Fruit fly (Drosophila melanogaster) whole organism, embryonic: ENCODE results near the gene Ntf-2r.

Experiments used
- B-H2 ChIP-seq: fragments of 200-800 bp; sonication (Bioruptor generic); optimal IDR thresholded peaks from 2 replicates; lab custom pipeline; 2018; ENCODE audit warnings: missing biosample characterization, mild to moderate bottlenecking, missing genetic modification characterization
- Bteb2 ChIP-seq: fragments of 200-800 bp; sonication (Bioruptor generic); optimal IDR thresholded peaks from 2 replicates; lab custom pipeline; 2016; ENCODE audit warnings: missing biosample characterization, missing genetic modification characterization
- CG1024 ChIP-seq: fragments of 200-800 bp; sonication (Bioruptor generic); IDR thresholded peaks from 2 replicates; pipeline ENCODE4 v1.3.6; 2022; ENCODE audit warnings: missing biosample characterization, missing genetic modification characterization
- CG11504 ChIP-seq: fragments of 200-800 bp; sonication (Bioruptor generic); optimal IDR thresholded peaks from 3 replicates; lab custom pipeline; 2019; ENCODE audit warnings: missing biosample characterization, mild to moderate bottlenecking, missing genetic modification characterization, moderate library complexity
- CG11695 ChIP-seq: fragments of 200-800 bp; sonication (Bioruptor generic); IDR thresholded peaks from 3 replicates; pipeline ENCODE4 v1.3.6; 2022; ENCODE audit warnings: missing biosample characterization, missing genetic modification characterization
- CG1233 ChIP-seq: fragments of 200-800 bp; sonication (Bioruptor generic); optimal IDR thresholded peaks from 4 replicates; lab custom pipeline; 2018; ENCODE audit warnings: missing biosample characterization, mild to moderate bottlenecking, missing genetic modification characterization
- CG15073 ChIP-seq: fragments of 200-800 bp; sonication (Bioruptor generic); optimal IDR thresholded peaks from 2 replicates; lab custom pipeline; 2016; ENCODE audit warnings: missing biosample characterization, missing genetic modification characterization
- CG15269 ChIP-seq: fragments of 200-800 bp; sonication (Bioruptor generic); optimal IDR thresholded peaks from 2 replicates; lab custom pipeline; 2018; ENCODE audit warnings: missing biosample characterization, mild to moderate bottlenecking, missing genetic modification characterization, moderate library complexity
- CG16779 ChIP-seq: fragments of 200-800 bp; sonication (Bioruptor generic); IDR thresholded peaks from 2 replicates; pipeline ENCODE4 v1.3.6; 2022; ENCODE audit warnings: missing biosample characterization, missing genetic modification characterization
- CG17186 ChIP-seq: fragments of 200-800 bp; sonication (Bioruptor generic); optimal IDR thresholded peaks from 3 replicates; lab custom pipeline; 2017; ENCODE audit warnings: missing biosample characterization, missing genetic modification reagents, missing genetic modification characterization
- CG17802 ChIP-seq: fragments of 200-800 bp; sonication (Bioruptor generic); optimal IDR thresholded peaks from 2 replicates; lab custom pipeline; 2018; ENCODE audit warnings: missing biosample characterization, mild to moderate bottlenecking, missing genetic modification characterization, moderate library complexity
- CG2120 ChIP-seq: fragments of 200-800 bp; sonication (Bioruptor generic); optimal IDR thresholded peaks from 3 replicates; lab custom pipeline; 2016; ENCODE audit warnings: missing biosample characterization, missing genetic modification characterization
- CG30403 ChIP-seq: fragments of 200-800 bp; sonication (Bioruptor generic); optimal IDR thresholded peaks from 3 replicates; lab custom pipeline; 2016; ENCODE audit warnings: missing biosample characterization, missing genetic modification characterization
- CG3065 ChIP-seq: fragments of 200-800 bp; sonication (Bioruptor generic); optimal IDR thresholded peaks from 2 replicates; lab custom pipeline; 2016; ENCODE audit warnings: missing biosample characterization, missing genetic modification characterization
- CG3407 ChIP-seq: fragments of 200-800 bp; sonication (Bioruptor generic); optimal IDR thresholded peaks from 2 replicates; lab custom pipeline; 2018; ENCODE audit warnings: missing biosample characterization, mild to moderate bottlenecking, missing genetic modification characterization
- CG34376 ChIP-seq: fragments of 200-800 bp; sonication (Bioruptor generic); optimal IDR thresholded peaks from 2 replicates; lab custom pipeline; 2018; ENCODE audit warnings: missing biosample characterization, mild to moderate bottlenecking, missing genetic modification characterization
- CG5245 ChIP-seq: fragments of 200-800 bp; sonication (Bioruptor generic); optimal IDR thresholded peaks from 3 replicates; lab custom pipeline; 2016; ENCODE audit warnings: missing biosample characterization, missing genetic modification characterization
- CG5953 ChIP-seq: fragments of 200-800 bp; sonication (Bioruptor generic); IDR thresholded peaks from 2 replicates; pipeline ENCODE4 v1.3.6; 2022; ENCODE audit warnings: missing biosample characterization, missing genetic modification characterization
- CG6272 ChIP-seq: fragments of 200-800 bp; sonication (Bioruptor generic); IDR thresholded peaks from 2 replicates; pipeline ENCODE4 v1.3.6; 2022; ENCODE audit warnings: missing biosample characterization, missing genetic modification characterization
- CG6791 ChIP-seq: fragments of 200-800 bp; sonication (Bioruptor generic); IDR thresholded peaks from 3 replicates; pipeline ENCODE4 v1.3.6; 2022; ENCODE audit warnings: missing biosample characterization, missing genetic modification characterization; ENCODE audit not compliant: partially characterized antibody
- CG7556 ChIP-seq: fragments of 200-800 bp; sonication (Bioruptor generic); optimal IDR thresholded peaks from 2 replicates; lab custom pipeline; 2017; ENCODE audit warnings: missing biosample characterization, mild to moderate bottlenecking, missing genetic modification characterization
- CkIIα-i1 ChIP-seq: fragments of 200-800 bp; sonication (Bioruptor generic); IDR thresholded peaks from 2 replicates; pipeline ENCODE4 v1.3.6; 2022; ENCODE audit warnings: missing biosample characterization, missing genetic modification characterization
- Dfd ChIP-seq, 2 experiments: fragments of >200 bp; optimal IDR thresholded peaks; 2 replicates each; lab custom pipeline; 2017; ENCODE audit warnings: missing biosample characterization in 2 of 2, missing genetic modification characterization in 2 of 2
- Doc3 ChIP-seq: fragments of 200-800 bp; sonication (Bioruptor generic); IDR thresholded peaks from 3 replicates; pipeline ENCODE4 v1.3.6; 2022; ENCODE audit warnings: missing biosample characterization, missing genetic modification characterization; ENCODE audit not compliant: partially characterized antibody
- Dref ChIP-seq: fragments of 200-800 bp; sonication (Bioruptor generic); IDR thresholded peaks from 2 replicates; pipeline ENCODE4 v1.3.6; 2022; ENCODE audit warnings: missing biosample characterization, missing genetic modification characterization
- ERR ChIP-seq: fragments of 200-800 bp; sonication (Bioruptor generic); optimal IDR thresholded peaks from 2 replicates; lab custom pipeline; 2016; ENCODE audit warnings: missing biosample characterization, missing genetic modification characterization
- Elba2 ChIP-seq: fragments of 200-800 bp; sonication (Bioruptor generic); optimal IDR thresholded peaks from 3 replicates; lab custom pipeline; 2016; ENCODE audit warnings: missing biosample characterization, missing genetic modification characterization
- Mes4 ChIP-seq: fragments of 200-800 bp; sonication (Bioruptor generic); optimal IDR thresholded peaks from 2 replicates; lab custom pipeline; 2016; ENCODE audit warnings: missing biosample characterization, missing genetic modification characterization
- Oaz ChIP-seq: fragments of 200-800 bp; sonication (Bioruptor generic); IDR thresholded peaks from 2 replicates; pipeline ENCODE4 v1.3.6; 2022; ENCODE audit warnings: missing biosample characterization, missing genetic modification characterization
- Rx ChIP-seq: fragments of 200-800 bp; sonication (Bioruptor generic); IDR thresholded peaks from 2 replicates; pipeline ENCODE4 v1.3.6; 2022; ENCODE audit warnings: missing biosample characterization, missing genetic modification characterization
- Tbp ChIP-seq: fragments of >200 bp; optimal IDR thresholded peaks from 2 replicates; lab custom pipeline; 2018; ENCODE audit warnings: missing biosample characterization, missing genetic modification characterization
- Xbp1 ChIP-seq: fragments of 200-800 bp; sonication (Bioruptor generic); optimal IDR thresholded peaks from 3 replicates; lab custom pipeline; 2016; ENCODE audit warnings: missing biosample characterization, mild to moderate bottlenecking, missing genetic modification characterization
- al ChIP-seq: fragments of 200-800 bp; sonication (Bioruptor generic); IDR thresholded peaks from 2 replicates; pipeline ENCODE4 v1.3.6; 2022; ENCODE audit warnings: missing biosample characterization, missing genetic modification characterization
- cwo ChIP-seq: fragments of 200-800 bp; sonication (Bioruptor generic); optimal IDR thresholded peaks from 3 replicates; lab custom pipeline; 2017; ENCODE audit warnings: missing biosample characterization, missing genetic modification characterization, mild to moderate bottlenecking, moderate library complexity, missing genetic modification reagents
- dan ChIP-seq: fragments of 200-800 bp; sonication (Bioruptor generic); IDR thresholded peaks from 2 replicates; pipeline ENCODE4 v1.3.6; 2022; ENCODE audit warnings: missing biosample characterization, missing genetic modification characterization
- dati ChIP-seq: fragments of 200-800 bp; sonication (Bioruptor generic); IDR thresholded peaks from 2 replicates; pipeline ENCODE4 v1.3.6; 2022; ENCODE audit warnings: missing biosample characterization, missing genetic modification characterization
- fru ChIP-seq: fragments of >200 bp; optimal IDR thresholded peaks from 2 replicates; lab custom pipeline; 2017
- ftz-f1 ChIP-seq: fragments of 200-800 bp; sonication (Bioruptor generic); optimal IDR thresholded peaks from 2 replicates; lab custom pipeline; 2016; ENCODE audit warnings: missing biosample characterization, missing genetic modification characterization
- fu2 ChIP-seq: fragments of 200-800 bp; sonication (Bioruptor generic); optimal IDR thresholded peaks from 2 replicates; lab custom pipeline; 2016; ENCODE audit warnings: missing biosample characterization, missing genetic modification characterization
- gcm2 ChIP-seq: fragments of 200-800 bp; sonication (Bioruptor generic); optimal IDR thresholded peaks from 2 replicates; lab custom pipeline; 2016; ENCODE audit warnings: missing biosample characterization, missing genetic modification characterization
- gem ChIP-seq: fragments of 200-800 bp; sonication (Bioruptor generic); optimal IDR thresholded peaks from 2 replicates; lab custom pipeline; 2019; ENCODE audit warnings: missing biosample characterization, mild to moderate bottlenecking, missing genetic modification characterization, moderate library complexity
- gfzf ChIP-seq: fragments of 200-800 bp; sonication (Bioruptor generic); optimal IDR thresholded peaks from 2 replicates; lab custom pipeline; 2016; ENCODE audit warnings: missing biosample characterization, mild to moderate bottlenecking, missing genetic modification characterization, moderate library complexity
- gro ChIP-seq: fragments of 200-800 bp; sonication (Bioruptor generic); optimal IDR thresholded peaks from 2 replicates; lab custom pipeline; 2016; ENCODE audit warnings: missing biosample characterization, missing genetic modification characterization
- ind ChIP-seq: fragments of 200-800 bp; sonication (Bioruptor generic); optimal IDR thresholded peaks from 3 replicates; lab custom pipeline; 2016; ENCODE audit warnings: missing biosample characterization, missing genetic modification characterization
- mld ChIP-seq: fragments of 200-800 bp; sonication (Bioruptor generic); IDR thresholded peaks from 3 replicates; pipeline ENCODE4 v1.3.6; 2022; ENCODE audit warnings: missing biosample characterization, missing genetic modification characterization; ENCODE audit not compliant: partially characterized antibody
- onecut ChIP-seq: fragments of 200-800 bp; sonication (Bioruptor generic); IDR thresholded peaks from 2 replicates; pipeline ENCODE4 v1.3.6; 2022; ENCODE audit warnings: missing biosample characterization, missing genetic modification characterization
- prd ChIP-seq, 3 experiments: fragments of >200 bp in 2 of 3; fragments of 200-800 bp in 1 of 3; sonication (Bioruptor generic) in 1 of 3; optimal IDR thresholded peaks in 2 of 3; IDR thresholded peaks in 1 of 3; 2 replicates in 2 of 3; 3 replicates in 1 of 3; pipeline versions ENCODE4 v1.3.6 to Lab custom; 2017 to 2022; ENCODE audit warnings: missing biosample characterization in 1 of 3, missing genetic modification characterization in 1 of 3
- row ChIP-seq: fragments of 200-800 bp; sonication (Bioruptor generic); IDR thresholded peaks from 3 replicates; pipeline ENCODE4 v1.3.6; 2022; ENCODE audit warnings: missing biosample characterization, missing genetic modification characterization
- slbo ChIP-seq: fragments of 200-800 bp; sonication (Bioruptor generic); IDR thresholded peaks from 2 replicates; pipeline ENCODE4 v1.3.6; 2022; ENCODE audit warnings: missing biosample characterization, missing genetic modification characterization
- ttk ChIP-seq: fragments of 200-800 bp; sonication (Bioruptor generic); IDR thresholded peaks from 2 replicates; pipeline ENCODE4 v2.1.2; 2022; ENCODE audit warnings: missing biosample characterization, missing genetic modification characterization

Gene Ntf-2r

DNA sequence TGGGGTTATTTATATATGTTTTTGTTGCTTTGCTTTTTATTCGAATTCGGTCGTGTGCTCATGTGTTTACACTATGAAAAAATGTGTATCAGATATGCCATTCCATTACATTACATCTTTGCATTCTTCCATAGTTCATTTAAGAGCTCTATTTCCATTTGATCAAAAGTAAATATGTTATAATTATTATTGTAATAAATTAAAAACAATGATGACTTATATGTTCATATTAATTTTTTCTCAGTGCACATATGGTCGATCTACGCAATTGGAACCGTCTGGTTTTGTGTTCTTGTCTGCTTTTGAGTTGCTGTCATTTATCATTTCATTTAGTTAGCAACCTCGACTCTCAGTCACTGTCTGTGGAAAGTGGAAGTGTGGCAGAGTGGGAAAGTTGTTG is 23.0 kb downstream of the Ntf-2r start (continued):
- TF ChIP-seq Elba2 (GFP tag; lab: Kevin White, UChicago), result no peak
- no peak for TF ChIP-seq CG6791 (GFP tag; lab: Robert Waterston, UW)
- no peak for TF ChIP-seq Dfd (GFP tag; optimal IDR thresholded peaks at IDR 0.05; lab: Kevin White, UChicago)
- TF ChIP-seq Doc3 (GFP tag; lab: Robert Waterston, UW), result no peak
- peak; percentile 84 for TF ChIP-seq CG1233 (GFP tag; lab: Kevin White, UChicago)
- peak; percentile 88 for TF ChIP-seq ttk (GFP tag; lab: Robert Waterston, UW)
- TF ChIP-seq Bteb2 (GFP tag; lab: Kevin White, UChicago), result no peak
- no peak; the same call in 1 of the 2 replicates for TF ChIP-seq Rx (GFP tag; lab: Robert Waterston, UW)
- TF ChIP-seq CG2120 (GFP tag; lab: Kevin White, UChicago), result peak; percentile 15
- TF ChIP-seq fu2 (GFP tag; lab: Kevin White, UChicago), result no peak
- peak; percentile 45 for TF ChIP-seq CG17802 (tag; lab: Kevin White, UChicago)
- TF ChIP-seq CG3407, result peak; percentile 82
- TF ChIP-seq CG34376 (GFP tag; lab: Kevin White, UChicago), result no peak
- TF ChIP-seq CG11695, result peak; percentile 94
- no peak for TF ChIP-seq ERR (GFP tag; lab: Kevin White, UChicago)
- TF ChIP-seq ftz-f1 (GFP tag; lab: Kevin White, UChicago), result no peak
- peak; percentile 89 for TF ChIP-seq CG6272 (GFP tag; lab: Robert Waterston, UW)
- no peak for TF ChIP-seq prd (optimal IDR thresholded peaks at IDR 0.05; lab: Kevin White, UChicago)
- TF ChIP-seq prd (GFP tag; IDR thresholded peaks at IDR 0.05; lab: Robert Waterston, UW), result peak; percentile 96
- TF ChIP-seq gem (tag; lab: Kevin White, UChicago), result peak; percentile 96
- TF ChIP-seq CG15269 (tag; lab: Kevin White, UChicago), result no peak
- no peak for TF ChIP-seq fru (lab: Kevin White, UChicago)
- peak; percentile 5 for TF ChIP-seq CG17186 (GFP tag; lab: Kevin White, UChicago)
- no peak; the same call in 1 of the 2 replicates for TF ChIP-seq dati
- peak; percentile 72 for TF ChIP-seq CG3065 (GFP tag; lab: Kevin White, UChicago)
- TF ChIP-seq CG16779 (GFP tag; lab: Robert Waterston, UW), result 0 out of 2 replicates have a peak, but pooled peaks have one; percentile 27
- no peak for TF ChIP-seq Tbp
- TF ChIP-seq CG30403 (GFP tag; lab: Kevin White, UChicago), result peak; percentile 87
- TF ChIP-seq CG5245 (GFP tag; lab: Kevin White, UChicago), result peak; percentile 86
- peak; percentile 93 for TF ChIP-seq CG11504 (tag; lab: Kevin White, UChicago)
- peak; percentile 33 for TF ChIP-seq B-H2 (GFP tag; lab: Kevin White, UChicago)
- no peak; the same call in 1 of the 2 replicates for TF ChIP-seq CG5953 (GFP tag; lab: Robert Waterston, UW)
- TF ChIP-seq mld (GFP tag; lab: Robert Waterston, UW), result no peak
- TF ChIP-seq Xbp1 (GFP tag; lab: Kevin White, UChicago), result peak; percentile 89
- peak; percentile 76 for TF ChIP-seq cwo (GFP tag; lab: Kevin White, UChicago)
- no peak for TF ChIP-seq gro (GFP tag; lab: Kevin White, UChicago)

DNA sequence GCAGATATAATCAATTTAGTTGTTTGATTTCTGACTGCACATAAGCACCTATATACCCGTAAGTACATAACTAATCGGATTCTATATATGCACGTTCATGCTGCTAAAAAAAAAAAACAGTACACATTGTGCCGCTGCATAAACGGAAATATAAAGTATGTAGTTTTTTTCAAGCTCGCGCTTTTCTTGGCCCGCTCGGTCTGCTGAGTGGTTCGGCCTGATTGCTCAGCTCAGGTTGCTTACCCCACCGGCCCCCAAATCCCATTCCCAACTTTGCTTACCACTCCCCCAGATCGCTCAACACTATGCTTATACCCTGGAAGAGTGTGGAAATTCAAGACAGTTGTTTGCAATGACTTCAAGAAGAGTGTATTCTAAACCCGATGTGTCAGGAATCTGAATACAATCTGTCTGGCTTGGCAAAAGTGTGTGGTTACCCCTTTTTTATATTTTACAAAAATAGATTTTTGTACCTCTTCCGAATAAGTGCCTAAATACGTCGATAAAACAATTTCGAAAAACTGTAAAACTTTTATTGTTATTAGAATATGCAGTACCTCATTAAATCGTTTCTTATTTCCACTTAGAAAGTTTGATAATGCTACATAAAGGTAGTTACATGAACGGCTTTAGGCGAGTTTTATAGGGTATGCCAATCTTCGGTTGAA is 24.2 kb downstream of the Ntf-2r start:
- TF ChIP-seq row (GFP tag; lab: Robert Waterston, UW) (no peak), CG16779 (GFP tag; lab: Robert Waterston, UW) (no peak), slbo (no peak), CkIIα-i1 (no peak), Mes4 (GFP tag; lab: Kevin White, UChicago) (no peak), gfzf (GFP tag; lab: Kevin White, UChicago) (no peak), onecut (GFP tag; lab: Robert Waterston, UW) (no peak), dan (GFP tag; lab: Robert Waterston, UW) (no peak), Oaz (GFP tag; lab: Robert Waterston, UW) (no peak), CG7556 (no peak), CG11695 (no peak), gcm2 (GFP tag; lab: Kevin White, UChicago) (no peak), Dref (GFP tag; lab: Robert Waterston, UW) (no peak), CG1024 (GFP tag; lab: Robert Waterston, UW) (no peak), al (no peak), ind (GFP tag; lab: Kevin White, UChicago) (no peak), CG15073 (no peak)
